Worm (Caenorhabditis elegans) whole organism, young adult: Measurements from ENCODE around the gene hut-1.

Experiments used
- B0261.1 ChIP-seq: sonication (generic microtip); optimal IDR thresholded peaks from 2 replicates; lab custom pipeline; 2016; ENCODE audit warnings: mild to moderate bottlenecking, missing genetic modification characterization, moderate library complexity, missing compliant biosample characterization
- C17E4.6 ChIP-seq: fragments of 200-800 bp; sonication (Bioruptor generic); IDR thresholded peaks from 2 replicates; pipeline ENCODE4 v1.3.6; 2022; ENCODE audit warnings: missing genetic modification reagents, missing genetic modification characterization, missing compliant biosample characterization
- D2030.7 ChIP-seq: fragments of 200-800 bp; sonication (Bioruptor generic); IDR thresholded peaks from 2 replicates; pipeline ENCODE4 v1.3.6; 2022; ENCODE audit warnings: missing genetic modification reagents, missing genetic modification characterization, missing compliant biosample characterization
- F39B2.1 ChIP-seq: fragments of 200-800 bp; sonication (Bioruptor generic); IDR thresholded peaks from 2 replicates; pipeline ENCODE4 v1.3.6; 2022; ENCODE audit warnings: missing genetic modification reagents, missing genetic modification characterization, missing compliant biosample characterization
- F49E8.2 ChIP-seq: sonication (generic microtip); optimal IDR thresholded peaks from 3 replicates; lab custom pipeline; 2017; ENCODE audit warnings: missing genetic modification characterization, mild to moderate bottlenecking, missing compliant biosample characterization, antibody characterized with exemption, moderate library complexity; ENCODE audit not compliant: insufficient read depth
- Y79H2A.3 ChIP-seq: fragments of 200-800 bp; sonication (Bioruptor generic); conservative IDR thresholded peaks from 2 replicates; pipeline ENCODE4 v1.3.6; 2022; ENCODE audit warnings: missing genetic modification reagents, missing genetic modification characterization, missing compliant biosample characterization
- Y95B8A.8 ChIP-seq: fragments of 200-800 bp; sonication (Bioruptor generic); IDR thresholded peaks from 2 replicates; pipeline ENCODE4 v1.3.6; 2022; ENCODE audit warnings: missing genetic modification reagents, missing genetic modification characterization, missing compliant biosample characterization
- aptf-3 ChIP-seq: fragments of 200-800 bp; sonication (Bioruptor generic); IDR thresholded peaks from 2 replicates; pipeline ENCODE4 v1.3.6; 2022; ENCODE audit warnings: missing genetic modification characterization, missing compliant biosample characterization
- bed-2 ChIP-seq: fragments of 200-800 bp; sonication (Bioruptor generic); IDR thresholded peaks from 2 replicates; pipeline ENCODE4 v1.3.6; 2022; ENCODE audit warnings: missing genetic modification reagents, missing genetic modification characterization, missing compliant biosample characterization
- ccch-3 ChIP-seq: fragments of 200-800 bp; sonication (Bioruptor generic); optimal IDR thresholded peaks from 2 replicates; lab custom pipeline; 2018; ENCODE audit warnings: mild to moderate bottlenecking, missing genetic modification characterization, missing compliant biosample characterization
- ceh-27 ChIP-seq: fragments of 200-800 bp; sonication (Bioruptor generic); optimal IDR thresholded peaks from 2 replicates; lab custom pipeline; 2018; ENCODE audit warnings: mild to moderate bottlenecking, missing genetic modification characterization, moderate library complexity, missing compliant biosample characterization
- dox-1 ChIP-seq: fragments of 200-800 bp; sonication (Bioruptor generic); IDR thresholded peaks from 2 replicates; pipeline ENCODE4 v1.3.6; 2022; ENCODE audit warnings: missing genetic modification reagents, missing genetic modification characterization, missing compliant biosample characterization
- efl-1 ChIP-seq: fragments of 150-350 bp; optimal IDR thresholded peaks from 2 replicates; lab custom pipeline; 2014; ENCODE audit warnings: missing biosample characterization, missing genetic modification reagents, missing genetic modification characterization
- him-1 ChIP-seq: sonication (generic microtip); optimal IDR thresholded peaks from 2 replicates; lab custom pipeline; 2016; ENCODE audit warnings: missing genotype, missing genetic modification reagents, missing genetic modification characterization, missing compliant biosample characterization
- hmg-1.2 ChIP-seq: fragments of 200-800 bp; sonication (Bioruptor generic); IDR thresholded peaks from 2 replicates; pipeline ENCODE4 v1.3.6; 2022; ENCODE audit warnings: missing genetic modification reagents, missing genetic modification characterization, missing compliant biosample characterization
- hrde-1 ChIP-seq: sonication (generic microtip); optimal IDR thresholded peaks from 2 replicates; lab custom pipeline; 2016; ENCODE audit warnings: missing genetic modification characterization, mild to moderate bottlenecking, missing compliant biosample characterization, moderate library complexity, missing genotype, missing genetic modification reagents, borderline replicate concordance
- let-607 ChIP-seq, 2 experiments: fragments of 200-800 bp in 1 of 2; sonication (Bioruptor generic) in 1 of 2; sonication (generic microtip) in 1 of 2; optimal IDR thresholded peaks; 2 replicates each; lab custom pipeline; 2016 to 2018; ENCODE audit warnings: mild to moderate bottlenecking in 2 of 2, missing compliant biosample characterization in 2 of 2, missing genetic modification characterization in 2 of 2, moderate library complexity in 2 of 2, missing genotype in 1 of 2
- lin-35 ChIP-seq, 3 experiments: fragments of 150-350 bp in 2 of 3; sonication (generic microtip) in 1 of 3; optimal IDR thresholded peaks; 2 replicates each; lab custom pipeline; 2014 to 2018; ENCODE audit warnings: missing biosample characterization in 3 of 3, missing genetic modification characterization in 3 of 3, missing genetic modification reagents in 3 of 3
- lin-54 ChIP-seq: fragments of 200-800 bp; sonication (Bioruptor generic); optimal IDR thresholded peaks from 2 replicates; lab custom pipeline; 2018; ENCODE audit warnings: mild to moderate bottlenecking, missing genetic modification characterization, missing compliant biosample characterization
- lsl-1 ChIP-seq: fragments of 200-800 bp; sonication (Bioruptor generic); optimal IDR thresholded peaks from 2 replicates; lab custom pipeline; 2018; ENCODE audit warnings: mild to moderate bottlenecking, missing genetic modification characterization, moderate library complexity, missing compliant biosample characterization
- madf-3 ChIP-seq: fragments of 200-800 bp; sonication (Bioruptor generic); IDR thresholded peaks from 2 replicates; pipeline ENCODE4 v1.3.6; 2022; ENCODE audit warnings: missing genetic modification reagents, missing genetic modification characterization, missing compliant biosample characterization
- madf-6 ChIP-seq: fragments of 200-800 bp; sonication (Bioruptor generic); IDR thresholded peaks from 2 replicates; pipeline ENCODE4 v1.3.6; 2022; ENCODE audit warnings: missing genetic modification reagents, missing genetic modification characterization, missing compliant biosample characterization
- mcd-1 ChIP-seq: fragments of 200-800 bp; sonication (Bioruptor generic); IDR thresholded peaks from 2 replicates; pipeline ENCODE4 v1.3.6; 2022; ENCODE audit warnings: missing genetic modification reagents, missing genetic modification characterization, missing compliant biosample characterization
- mes-4 ChIP-seq: sonication (generic microtip); optimal IDR thresholded peaks from 2 replicates; lab custom pipeline; 2016; ENCODE audit warnings: missing genotype, missing genetic modification characterization, missing compliant biosample characterization
- mxl-1 ChIP-seq: sonication (generic microtip); optimal IDR thresholded peaks from 2 replicates; lab custom pipeline; 2016; ENCODE audit warnings: missing genetic modification characterization, missing compliant biosample characterization
- nfya-2 ChIP-seq: fragments of 200-800 bp; sonication (Bioruptor generic); IDR thresholded peaks from 2 replicates; pipeline ENCODE4 v1.3.6; 2022; ENCODE audit warnings: missing genetic modification reagents, missing genetic modification characterization, missing compliant biosample characterization
- nhr-27 ChIP-seq: fragments of 200-800 bp; sonication (Bioruptor generic); optimal IDR thresholded peaks from 2 replicates; lab custom pipeline; 2018; ENCODE audit warnings: mild to moderate bottlenecking, missing genetic modification characterization, moderate library complexity, missing compliant biosample characterization
- rcor-1 ChIP-seq: fragments of 200-800 bp; sonication (Bioruptor generic); IDR thresholded peaks from 2 replicates; pipeline ENCODE4 v1.3.6; 2022; ENCODE audit warnings: missing genetic modification reagents, missing genetic modification characterization, missing compliant biosample characterization
- rec-8 ChIP-seq, 2 experiments: sonication (generic microtip); optimal IDR thresholded peaks; 2 replicates each; lab custom pipeline; 2016; ENCODE audit warnings: mild to moderate bottlenecking in 2 of 2, missing genetic modification characterization in 2 of 2, missing genetic modification reagents in 2 of 2, missing genotype in 2 of 2, missing biosample characterization in 1 of 2, missing compliant biosample characterization in 1 of 2, moderate library complexity in 1 of 2
- rpc-1 ChIP-seq, 2 experiments: fragments of 150-350 bp in 1 of 2; sonication (generic microtip) in 1 of 2; optimal IDR thresholded peaks; 2 replicates each; lab custom pipeline; 2014 to 2018; ENCODE audit warnings: missing biosample characterization in 1 of 2, missing genetic modification characterization in 1 of 2, missing genetic modification reagents in 1 of 2, missing genotype in 1 of 2
- snpc-1.3 ChIP-seq: sonication (generic microtip); optimal IDR thresholded peaks from 2 replicates; lab custom pipeline; 2017; ENCODE audit warnings: missing genetic modification characterization, mild to moderate bottlenecking, missing compliant biosample characterization, antibody characterized with exemption, moderate library complexity, missing genotype, missing genetic modification reagents; ENCODE audit not compliant: insufficient read depth
- snpc-3.4 ChIP-seq: sonication (generic microtip); optimal IDR thresholded peaks from 2 replicates; lab custom pipeline; 2017; ENCODE audit warnings: missing genetic modification characterization, mild to moderate bottlenecking, missing compliant biosample characterization, antibody characterized with exemption, moderate library complexity, missing genotype, missing genetic modification reagents
- tbp1 ChIP-seq: fragments of 200-800 bp; sonication (Bioruptor generic); optimal IDR thresholded peaks from 2 replicates; lab custom pipeline; 2018; ENCODE audit warnings: mild to moderate bottlenecking, missing genetic modification characterization, missing compliant biosample characterization
- unc-130 ChIP-seq: sonication (generic microtip); optimal IDR thresholded peaks from 2 replicates; lab custom pipeline; 2016; ENCODE audit warnings: missing genetic modification reagents, missing genetic modification characterization, missing compliant biosample characterization
- zfh-2 ChIP-seq: fragments of 200-800 bp; sonication (Bioruptor generic); conservative IDR thresholded peaks from 2 replicates; pipeline ENCODE4 v1.3.6; 2022; ENCODE audit warnings: missing genetic modification reagents, missing genetic modification characterization, missing compliant biosample characterization

Gene hut-1

ce11 chrIII:12713862-12714261 is 2.5 kb downstream of the hut-1 start:
- peak; percentile 31 for TF ChIP-seq snpc-1.3 (tag; lab: Kevin White, UChicago)
- TF ChIP-seq ceh-27 (GFP tag; lab: Kevin White, UChicago) = no peak
- TF ChIP-seq nfya-2 (GFP tag; lab: Robert Waterston, UW) = no peak
- TF ChIP-seq efl-1 = peak; percentile 40
- peak; percentile 63 for TF ChIP-seq lin-54 (GFP tag; lab: Kevin White, UChicago)
- no peak for TF ChIP-seq aptf-3 (GFP tag; lab: Robert Waterston, UW)
- no peak for TF ChIP-seq tbp1 (GFP tag; lab: Kevin White, UChicago)
- TF ChIP-seq D2030.7 (GFP tag; lab: Robert Waterston, UW) = peak; percentile 66
- no peak for TF ChIP-seq bed-2 (GFP tag; lab: Robert Waterston, UW)
- TF ChIP-seq Y79H2A.3 (GFP tag; lab: Robert Waterston, UW) = no peak
- TF ChIP-seq mcd-1 (GFP tag; lab: Robert Waterston, UW) = 0 out of 2 replicates have a peak, but pooled peaks have one; percentile 15
- peak; percentile 3 for TF ChIP-seq hrde-1 (tag; lab: Kevin White, UChicago)
- TF ChIP-seq lsl-1 (GFP tag; lab: Kevin White, UChicago) = peak; percentile 32
- TF ChIP-seq nhr-27 (tag; lab: Kevin White, UChicago) = no peak
- TF ChIP-seq him-1 = peak; percentile 40
- TF ChIP-seq madf-6 (GFP tag; lab: Robert Waterston, UW) = peak; percentile 50; the same call in 1 of the 2 replicates
- 0 out of 2 replicates have a peak, but pooled peaks have one; percentile 43 for TF ChIP-seq C17E4.6 (GFP tag; lab: Robert Waterston, UW)
- peak; percentile 95 for TF ChIP-seq hmg-1.2 (GFP tag; lab: Robert Waterston, UW)
- TF ChIP-seq F49E8.2 (tag; lab: Kevin White, UChicago) = no peak
- TF ChIP-seq madf-3 (GFP tag; lab: Robert Waterston, UW) = peak; percentile 98
- TF ChIP-seq B0261.1 (tag; lab: Kevin White, UChicago) = no peak
- no peak for TF ChIP-seq unc-130 (GFP tag; lab: Kevin White, UChicago)
- peak in 1 of 3 experiments; percentile 9 for TF ChIP-seq lin-35 (GFP tag; optimal IDR thresholded peaks at IDR 0.05; lab: Kevin White, UChicago)
- no peak for TF ChIP-seq zfh-2 (GFP tag; lab: Robert Waterston, UW)
- TF ChIP-seq dox-1 (GFP tag; lab: Robert Waterston, UW) = peak; percentile 44; the same call in 1 of the 2 replicates

ce11 chrIII:12714266-12714665 is 2.9 kb downstream of the hut-1 start, which contains the start of gene ssl-1:
ssl-1 (plus strand) TSS chrIII:12714566.
- TF ChIP-seq F39B2.1 (GFP tag; lab: Robert Waterston, UW) (no peak), mes-4 (tag; lab: Kevin White, UChicago) (no peak), ccch-3 (GFP tag; lab: Kevin White, UChicago) (no peak), zfh-2 (GFP tag; lab: Robert Waterston, UW) (no peak), let-607 (tag; optimal IDR thresholded peaks at IDR 0.05; lab: Kevin White, UChicago) (no peak), Y95B8A.8 (GFP tag; lab: Robert Waterston, UW) (no peak), mxl-1 (tag; lab: Kevin White, UChicago) (no peak), rpc-1 (optimal IDR thresholded peaks at IDR 0.05; lab: Kevin White, UChicago) (no peak), rpc-1 (tag; optimal IDR thresholded peaks at IDR 0.05; lab: Kevin White, UChicago) (no peak), snpc-3.4 (tag; lab: Kevin White, UChicago) (no peak), rcor-1 (GFP tag; lab: Robert Waterston, UW) (no peak), rec-8 (tag; optimal IDR thresholded peaks at IDR 0.05; lab: Kevin White, UChicago) (no peak)
